Fruit fly (Drosophila melanogaster): ENCODE results near the gene CG33658.

DNA sequence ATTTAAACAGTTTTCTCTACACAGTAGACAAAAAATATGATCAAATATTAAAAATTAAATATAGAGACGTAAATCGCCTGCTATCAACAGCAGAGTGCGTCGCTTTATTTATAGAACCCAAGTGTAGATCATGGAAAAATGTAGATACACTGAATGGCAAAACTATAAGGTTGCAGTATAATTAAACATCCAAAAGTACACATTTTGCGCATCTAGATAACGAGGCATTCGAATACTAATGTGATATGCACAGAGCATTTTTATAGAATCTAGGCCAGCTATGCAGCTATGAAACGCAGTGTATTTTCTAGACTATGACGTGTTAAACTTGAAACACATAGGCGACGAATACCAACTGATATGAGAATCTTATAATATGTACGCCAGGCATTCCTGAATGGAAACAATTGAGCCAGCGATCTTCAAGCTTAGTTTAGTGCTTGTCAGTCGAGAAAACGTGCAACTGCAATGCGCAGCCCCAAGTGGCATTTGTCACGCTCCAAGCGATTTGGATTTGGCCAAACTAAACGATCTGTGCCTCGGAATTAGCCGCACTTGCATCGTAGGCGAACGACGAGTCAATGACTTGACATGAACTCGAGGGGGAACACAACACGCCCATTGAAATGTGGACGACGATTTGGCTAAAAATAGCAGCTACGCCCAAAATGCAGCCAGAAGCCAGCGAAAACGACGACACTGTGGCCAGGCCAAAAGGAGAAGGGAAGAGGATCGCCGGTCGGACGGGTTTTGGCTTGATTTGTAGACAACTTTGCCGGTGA lies 29.9 kb downstream of the CG33658 start:
- peak; percentile 65 for TF ChIP-seq CG8319 (GFP tag; optimal IDR thresholded peaks at IDR 0.05)
- no peak for TF ChIP-seq CG9139 (GFP tag; optimal IDR thresholded peaks at IDR 0.05)
- TF ChIP-seq CG15336 (GFP tag; IDR thresholded peaks at IDR 0.05): peak; percentile 90
- no peak for TF ChIP-seq OdsH (GFP tag; optimal IDR thresholded peaks at IDR 0.05)
- peak; percentile 90 for TF ChIP-seq pdm3 (GFP tag; optimal IDR thresholded peaks at IDR 0.05)
- TF ChIP-seq dac (GFP tag; optimal IDR thresholded peaks at IDR 0.05): peak; percentile 84
- no peak for TF ChIP-seq Blimp-1 (GFP tag; optimal IDR thresholded peaks at IDR 0.05)

Data from whole organism, prepupa.